ENCODE assay signal across 1 fruit fly cellular context in genomic region chr3R:17700488-17701130, dm6.
TF ChIP-seq lines count a peak whose summit lies in the region.

No protein-coding gene starts in this region.

TF ChIP-seq in whole organism, embryonic, 481 proteins besides CTCF, POLR2A, EP300 and RAD21 (continued from another document and continues in another):
- TF ChIP-seq CG12071 (GFP tag; optimal IDR thresholded peaks at IDR 0.05; lab: Kevin White, UChicago) (peak; percentile 90), ATbp (GFP tag; optimal IDR thresholded peaks at IDR 0.05; lab: Kevin White, UChicago) (peak; percentile 98), Lim3 (GFP tag; IDR thresholded peaks at IDR 0.05; lab: Robert Waterston, UW) (peak; percentile 94), dysf (GFP tag; IDR thresholded peaks at IDR 0.05; lab: Robert Waterston, UW) (peak; percentile 99), E2f2 (GFP tag; IDR thresholded peaks at IDR 0.05; lab: Robert Waterston, UW) (peak; percentile 88), CG30020 (tag; optimal IDR thresholded peaks at IDR 0.05; lab: Kevin White, UChicago) (peak; percentile 89), CG10462 (GFP tag; optimal IDR thresholded peaks at IDR 0.05; lab: Kevin White, UChicago) (peak; percentile 92), CG2202 (tag; optimal IDR thresholded peaks at IDR 0.05; lab: Kevin White, UChicago) (peak; percentile 97), ci (GFP tag; IDR thresholded peaks at IDR 0.05; lab: Robert Waterston, UW) (peak; percentile 97), CG43689 (GFP tag; IDR thresholded peaks at IDR 0.05; lab: Robert Waterston, UW) (peak; percentile 96), CG7987 (GFP tag; optimal IDR thresholded peaks at IDR 0.05; lab: Kevin White, UChicago) (peak; percentile 91), CG6254 (GFP tag; optimal IDR thresholded peaks at IDR 0.05; lab: Kevin White, UChicago) (peak; percentile 95), crol (GFP tag; IDR thresholded peaks at IDR 0.05; lab: Robert Waterston, UW) (peak; percentile 99), grau (tag; optimal IDR thresholded peaks at IDR 0.05; lab: Kevin White, UChicago) (peak; percentile 99), pho (GFP tag; optimal IDR thresholded peaks at IDR 0.05; lab: Kevin White, UChicago) (peak; percentile 77), CG12299 (tag; optimal IDR thresholded peaks at IDR 0.05; lab: Kevin White, UChicago) (peak; percentile 99), wor (GFP tag; IDR thresholded peaks at IDR 0.05; lab: Robert Waterston, UW) (peak; percentile 97), CG12155 (GFP tag; optimal IDR thresholded peaks at IDR 0.05; lab: Kevin White, UChicago) (peak; percentile 96), esg (GFP tag; conservative IDR thresholded peaks at IDR 0.05; lab: Robert Waterston, UW) (peak; percentile 97), Ssrp (tag; optimal IDR thresholded peaks at IDR 0.05; lab: Kevin White, UChicago) (peak; percentile 99), Chrac-16 (GFP tag; optimal IDR thresholded peaks at IDR 0.05; lab: Kevin White, UChicago) (peak; percentile 95), Sin3A (optimal IDR thresholded peaks at IDR 0.05; lab: Kevin White, UChicago) (no peak), luna (GFP tag; optimal IDR thresholded peaks at IDR 0.05; lab: Kevin White, UChicago) (peak; percentile 46), CG1647 (GFP tag; optimal IDR thresholded peaks at IDR 0.05; lab: Kevin White, UChicago) (peak; percentile 62), CG10959 (GFP tag; IDR thresholded peaks at IDR 0.05; lab: Robert Waterston, UW) (peak; percentile 88), CG4360 (GFP tag; IDR thresholded peaks at IDR 0.05; lab: Robert Waterston, UW) (peak; percentile 71; the same call in 1 of the 2 replicates), run (tag; optimal IDR thresholded peaks at IDR 0.05; lab: Kevin White, UChicago) (peak; percentile 97), ind (GFP tag; optimal IDR thresholded peaks at IDR 0.05; lab: Kevin White, UChicago) (peak; percentile 98), MBD-R2 (GFP tag; IDR thresholded peaks at IDR 0.05; lab: Robert Waterston, UW) (peak; percentile 95), Eip74EF (GFP tag; optimal IDR thresholded peaks at IDR 0.05; lab: Kevin White, UChicago) (peak in 1 of 2 experiments; percentile 99), CG1233 (GFP tag; optimal IDR thresholded peaks at IDR 0.05; lab: Kevin White, UChicago) (peak; percentile 97), CG17186 (GFP tag; optimal IDR thresholded peaks at IDR 0.05; lab: Kevin White, UChicago) (peak; percentile 63), Blimp-1 (GFP tag; optimal IDR thresholded peaks at IDR 0.05; lab: Kevin White, UChicago) (peak; percentile 97), CG9932 (GFP tag; IDR thresholded peaks at IDR 0.05; lab: Robert Waterston, UW) (peak; percentile 99), Poxn (GFP tag; IDR thresholded peaks at IDR 0.05; lab: Robert Waterston, UW) (peak; percentile 93), CG7372 (GFP tag; IDR thresholded peaks at IDR 0.05; lab: Robert Waterston, UW) (peak; percentile 98), CG11456 (GFP tag; IDR thresholded peaks at IDR 0.05; lab: Robert Waterston, UW) (peak; percentile 96), jumu (GFP tag; optimal IDR thresholded peaks at IDR 0.05; lab: Kevin White, UChicago) (peak; percentile 72), gfzf (GFP tag; optimal IDR thresholded peaks at IDR 0.05; lab: Kevin White, UChicago) (no peak), Trl (optimal IDR thresholded peaks at IDR 0.05; lab: Kevin White, UChicago) (peak in 1 of 2 experiments; percentile 56), Trl (GFP tag; optimal IDR thresholded peaks at IDR 0.05; lab: Kevin White, UChicago) (peak; percentile 57), slou (GFP tag; optimal IDR thresholded peaks at IDR 0.05; lab: Kevin White, UChicago) (peak; percentile 95), Ets65A (GFP tag; lab: Kevin White, UChicago) (peak; percentile 95), CG14710 (tag; optimal IDR thresholded peaks at IDR 0.05; lab: Kevin White, UChicago) (peak; percentile 97), ap (GFP tag; IDR thresholded peaks at IDR 0.05; lab: Robert Waterston, UW) (peak; percentile 97), sob (GFP tag; IDR thresholded peaks at IDR 0.05; lab: Robert Waterston, UW) (peak; percentile 98), pan (optimal IDR thresholded peaks at IDR 0.05; lab: Kevin White, UChicago) (no peak), pan (GFP tag; optimal IDR thresholded peaks at IDR 0.05 in 1 of 2, IDR thresholded peaks at IDR 0.05 in 1 of 2) (peak in 1 of 2 experiments; percentile 99), cwo (GFP tag; optimal IDR thresholded peaks at IDR 0.05; lab: Kevin White, UChicago) (peak; percentile 98), CG1792 (GFP tag; optimal IDR thresholded peaks at IDR 0.05; lab: Kevin White, UChicago) (peak; percentile 40), CG17568 (GFP tag; optimal IDR thresholded peaks at IDR 0.05; lab: Kevin White, UChicago) (no peak), CG7745 (tag; optimal IDR thresholded peaks at IDR 0.05; lab: Kevin White, UChicago) (no peak), Dbx (GFP tag; IDR thresholded peaks at IDR 0.05; lab: Robert Waterston, UW) (peak; percentile 99), CG12769 (tag; optimal IDR thresholded peaks at IDR 0.05; lab: Kevin White, UChicago) (peak; percentile 77), Hey (tag; optimal IDR thresholded peaks at IDR 0.05; lab: Kevin White, UChicago) (no peak), ato (GFP tag; IDR thresholded peaks at IDR 0.05; lab: Robert Waterston, UW; ENCODE audit: partially characterized antibody) (no peak), HHEX (GFP tag; optimal IDR thresholded peaks at IDR 0.05; lab: Kevin White, UChicago) (peak; percentile 99), CG2678 (tag; optimal IDR thresholded peaks at IDR 0.05; lab: Kevin White, UChicago) (peak; percentile 100), CoRest (tag; optimal IDR thresholded peaks at IDR 0.05; lab: Kevin White, UChicago) (peak; percentile 99), CG17328 (GFP tag; IDR thresholded peaks at IDR 0.05; lab: Robert Waterston, UW) (peak; percentile 97), prd (optimal IDR thresholded peaks at IDR 0.05; lab: Kevin White, UChicago) (no peak), prd (GFP tag; IDR thresholded peaks at IDR 0.05; lab: Robert Waterston, UW) (peak; percentile 98), chn (GFP tag; optimal IDR thresholded peaks at IDR 0.05; lab: Kevin White, UChicago) (peak; percentile 76), gsb-n (tag; optimal IDR thresholded peaks at IDR 0.05; lab: Kevin White, UChicago) (peak; percentile 99), fru (optimal IDR thresholded peaks at IDR 0.05; lab: Kevin White, UChicago) (no peak), CG32772 (GFP tag; IDR thresholded peaks at IDR 0.05; lab: Robert Waterston, UW) (peak; percentile 98), CG4424 (GFP tag; optimal IDR thresholded peaks at IDR 0.05; lab: Kevin White, UChicago) (peak; percentile 97), GATAe (GFP tag; conservative IDR thresholded peaks at IDR 0.05; lab: Robert Waterston, UW) (peak; percentile 92), CG13624 (GFP tag; optimal IDR thresholded peaks at IDR 0.05; lab: Kevin White, UChicago) (peak; percentile 53), Doc2 (GFP tag; IDR thresholded peaks at IDR 0.05; lab: Robert Waterston, UW) (peak; percentile 85), Gug (GFP tag; IDR thresholded peaks at IDR 0.05; lab: Robert Waterston, UW) (no peak; the same call in none of the 4 replicates), Nf-YA (GFP tag; IDR thresholded peaks at IDR 0.05; lab: Robert Waterston, UW) (peak; percentile 95), z (GFP tag; IDR thresholded peaks at IDR 0.05; lab: Robert Waterston, UW) (peak; percentile 48; the same call in 1 of the 3 replicates), ase (GFP tag; IDR thresholded peaks at IDR 0.05; lab: Robert Waterston, UW) (peak; percentile 96), Awh (GFP tag; IDR thresholded peaks at IDR 0.05; lab: Robert Waterston, UW) (peak; percentile 98), ranshi (GFP tag; IDR thresholded peaks at IDR 0.05; lab: Robert Waterston, UW) (peak; percentile 98), repo (GFP tag; optimal IDR thresholded peaks at IDR 0.05; lab: Kevin White, UChicago) (no peak), bigmax (GFP tag; optimal IDR thresholded peaks at IDR 0.05; lab: Kevin White, UChicago) (no peak), Xrp1 (GFP tag; IDR thresholded peaks at IDR 0.05; lab: Robert Waterston, UW) (peak; percentile 99), kni (GFP tag; optimal IDR thresholded peaks at IDR 0.05; lab: Kevin White, UChicago) (peak; percentile 69), CrebB (tag; optimal IDR thresholded peaks at IDR 0.05; lab: Kevin White, UChicago) (peak; percentile 96), hth (optimal IDR thresholded peaks at IDR 0.05; lab: Kevin White, UChicago) (no peak), CG3995 (GFP tag; optimal IDR thresholded peaks at IDR 0.05; lab: Kevin White, UChicago) (peak; percentile 56), CG12659 (GFP tag; optimal IDR thresholded peaks at IDR 0.05; lab: Kevin White, UChicago) (peak; percentile 99), CG10565 (GFP tag; optimal IDR thresholded peaks at IDR 0.05; lab: Kevin White, UChicago) (peak; percentile 43), Gsc (GFP tag; IDR thresholded peaks at IDR 0.05; lab: Robert Waterston, UW) (peak; percentile 89), CG2120 (GFP tag; optimal IDR thresholded peaks at IDR 0.05; lab: Kevin White, UChicago) (peak; percentile 96), inv (GFP tag; IDR thresholded peaks at IDR 0.05; lab: Robert Waterston, UW; ENCODE audit: partially characterized antibody) (no peak), H15 (GFP tag; IDR thresholded peaks at IDR 0.05; lab: Robert Waterston, UW) (peak; percentile 98), sens-2 (GFP tag; IDR thresholded peaks at IDR 0.05; lab: Robert Waterston, UW) (peak; percentile 91), ab (GFP tag; optimal IDR thresholded peaks at IDR 0.05; lab: Kevin White, UChicago) (peak; percentile 43), Hsf (GFP tag; optimal IDR thresholded peaks at IDR 0.05; lab: Kevin White, UChicago) (peak; percentile 85), CG13296 (GFP tag; optimal IDR thresholded peaks at IDR 0.05; lab: Kevin White, UChicago) (peak; percentile 99), fd64A (GFP tag; optimal IDR thresholded peaks at IDR 0.05; lab: Kevin White, UChicago) (peak; percentile 88), Antp (GFP tag; optimal IDR thresholded peaks at IDR 0.05; lab: Kevin White, UChicago) (peak; percentile 55), bowl (GFP tag; IDR thresholded peaks at IDR 0.05; lab: Robert Waterston, UW) (peak; percentile 97), CG16863 (GFP tag; optimal IDR thresholded peaks at IDR 0.05; lab: Kevin White, UChicago) (peak; percentile 81), usp (GFP tag; optimal IDR thresholded peaks at IDR 0.05; lab: Kevin White, UChicago) (no peak), D19A (tag; optimal IDR thresholded peaks at IDR 0.05; lab: Kevin White, UChicago) (peak; percentile 97), seq (GFP tag; IDR thresholded peaks at IDR 0.05; lab: Robert Waterston, UW) (peak; percentile 98), CG1529 (GFP tag; optimal IDR thresholded peaks at IDR 0.05; lab: Kevin White, UChicago) (peak; percentile 97), Adf1 (GFP tag; IDR thresholded peaks at IDR 0.05; lab: Robert Waterston, UW) (peak; percentile 81), CG6765 (GFP tag; optimal IDR thresholded peaks at IDR 0.05; lab: Kevin White, UChicago) (peak; percentile 99), CG17385 (GFP tag; optimal IDR thresholded peaks at IDR 0.05; lab: Kevin White, UChicago) (peak; percentile 98), toy (GFP tag; IDR thresholded peaks at IDR 0.05; lab: Robert Waterston, UW) (peak; percentile 92), caup (GFP tag; optimal IDR thresholded peaks at IDR 0.05; lab: Kevin White, UChicago; ENCODE audit: severe bottlenecking) (peak; percentile 98), Stat92E (GFP tag; optimal IDR thresholded peaks at IDR 0.05; lab: Kevin White, UChicago) (peak in 1 of 3 experiments; percentile 88), CG10274 (GFP tag; optimal IDR thresholded peaks at IDR 0.05; lab: Kevin White, UChicago) (peak; percentile 90), CG6813 (GFP tag; optimal IDR thresholded peaks at IDR 0.05; lab: Kevin White, UChicago) (peak; percentile 98), Oli (tag; optimal IDR thresholded peaks at IDR 0.05; lab: Kevin White, UChicago) (peak; percentile 99), al (GFP tag; IDR thresholded peaks at IDR 0.05; lab: Robert Waterston, UW) (peak; percentile 98), dan (GFP tag; IDR thresholded peaks at IDR 0.05; lab: Robert Waterston, UW) (peak; percentile 53; the same call in 1 of the 2 replicates), CG6854 (GFP tag; optimal IDR thresholded peaks at IDR 0.05; lab: Kevin White, UChicago) (peak; percentile 98), H2.0 (GFP tag; IDR thresholded peaks at IDR 0.05; lab: Robert Waterston, UW) (peak; percentile 97), CG5953 (GFP tag; IDR thresholded peaks at IDR 0.05; lab: Robert Waterston, UW) (peak; percentile 95), da (GFP tag; optimal IDR thresholded peaks at IDR 0.05; lab: Kevin White, UChicago) (peak; percentile 25), CG4730 (GFP tag; IDR thresholded peaks at IDR 0.05; lab: Robert Waterston, UW) (peak; percentile 98), Pdp1 (GFP tag; optimal IDR thresholded peaks at IDR 0.05; lab: Kevin White, UChicago) (peak; percentile 52 to 75), Ada2b (GFP tag; IDR thresholded peaks at IDR 0.05; lab: Robert Waterston, UW) (peak; percentile 98), Atf-2 (GFP tag; optimal IDR thresholded peaks at IDR 0.05; lab: Kevin White, UChicago) (peak; percentile 52), pros (GFP tag; optimal IDR thresholded peaks at IDR 0.05; lab: Kevin White, UChicago) (peak; percentile 97), sim (GFP tag; IDR thresholded peaks at IDR 0.05; lab: Robert Waterston, UW) (peak; percentile 94), ken (GFP tag; IDR thresholded peaks at IDR 0.05; lab: Robert Waterston, UW) (peak; percentile 91), yki (optimal IDR thresholded peaks at IDR 0.05; lab: Kevin White, UChicago) (no peak), crc (GFP tag; optimal IDR thresholded peaks at IDR 0.05; lab: Kevin White, UChicago) (peak; percentile 73), lab (GFP tag; optimal IDR thresholded peaks at IDR 0.05; lab: Kevin White, UChicago) (peak; percentile 99), pnt (GFP tag; optimal IDR thresholded peaks at IDR 0.05; lab: Kevin White, UChicago) (peak; percentile 67), Sry-δ (GFP tag; optimal IDR thresholded peaks at IDR 0.05; lab: Kevin White, UChicago) (no peak), aop (GFP tag; IDR thresholded peaks at IDR 0.05; lab: Robert Waterston, UW) (peak; percentile 63), knrl (GFP tag; IDR thresholded peaks at IDR 0.05; lab: Robert Waterston, UW; ENCODE audit: partially characterized antibody) (peak; percentile 27; the same call in 1 of the 3 replicates), Fer1 (GFP tag; optimal IDR thresholded peaks at IDR 0.05; lab: Kevin White, UChicago) (peak; percentile 100), Taf1 (GFP tag; IDR thresholded peaks at IDR 0.05; lab: Robert Waterston, UW) (peak; percentile 96), rib (GFP tag; IDR thresholded peaks at IDR 0.05; lab: Robert Waterston, UW) (peak; percentile 88)
